Worm (Caenorhabditis elegans) whole organism, L1 larva: ENCODE data around the gene srj-24.

Source experiments
- C04F5.9 ChIP-seq: sonication (generic microtip); optimal IDR thresholded peaks from 2 replicates; lab custom pipeline; 2016; ENCODE audit warnings: missing genetic modification characterization, missing compliant biosample characterization
- alr-1 ChIP-seq: fragments of 200-800 bp; sonication (Bioruptor generic); optimal IDR thresholded peaks from 2 replicates; lab custom pipeline; 2018; ENCODE audit warnings: borderline replicate concordance, mild to moderate bottlenecking, missing genetic modification characterization, missing compliant biosample characterization
- ceh-82 ChIP-seq, 3 experiments: fragments of 150-350 bp in 1 of 3; sonication (generic microtip) in 2 of 3; optimal IDR thresholded peaks; 2 replicates each; lab custom pipeline; 2014 to 2017; ENCODE audit warnings: missing biosample characterization in 3 of 3, missing genetic modification characterization in 3 of 3
- ceh-88 ChIP-seq: fragments of 200-800 bp; sonication (Bioruptor generic); IDR thresholded peaks from 2 replicates; pipeline ENCODE4 v1.3.6; 2022; ENCODE audit warnings: missing genetic modification characterization, missing compliant biosample characterization
- ceh-90 ChIP-seq: sonication (generic microtip); optimal IDR thresholded peaks from 2 replicates; lab custom pipeline; 2016; ENCODE audit warnings: missing genetic modification characterization, missing compliant biosample characterization
- ces-1 ChIP-seq: fragments of 150-350 bp; optimal IDR thresholded peaks from 2 replicates; lab custom pipeline; 2014; ENCODE audit warnings: missing biosample characterization, missing genetic modification reagents, missing genetic modification characterization
- efl-1 ChIP-seq, 4 experiments: fragments of 150-350 bp; optimal IDR thresholded peaks in 3 of 4; peaks in 1 of 4; 1 replicate in 1 of 4; 2 replicates in 3 of 4; lab custom pipeline; 2014; ENCODE audit warnings: missing biosample characterization in 2 of 4, missing genetic modification characterization in 2 of 4, missing genetic modification reagents in 2 of 4
- egl-13 ChIP-seq: sonication (generic microtip); optimal IDR thresholded peaks from 2 replicates; lab custom pipeline; 2016; ENCODE audit warnings: missing genotype, missing genetic modification reagents, missing genetic modification characterization, missing compliant biosample characterization
- egl-27 ChIP-seq, 2 experiments: fragments of 150-350 bp in 1 of 2; sonication (generic microtip); optimal IDR thresholded peaks; 3 replicates each; lab custom pipeline; 2017 to 2018; ENCODE audit warnings: missing biosample characterization in 2 of 2, missing genetic modification characterization in 2 of 2, missing genetic modification reagents in 2 of 2
- elt-3 ChIP-seq, 6 experiments: fragments of 150-350 bp in 1 of 6; sonication (generic microtip); optimal IDR thresholded peaks; 2 replicates each; lab custom pipeline; 2017 to 2018; ENCODE audit warnings: missing biosample characterization in 6 of 6, missing genetic modification characterization in 6 of 6, inconsistent platforms in 1 of 6
- ets-5 ChIP-seq: fragments of 200-800 bp; sonication (Bioruptor generic); IDR thresholded peaks from 2 replicates; pipeline ENCODE4 v1.3.6; 2022; ENCODE audit warnings: missing genetic modification characterization, missing compliant biosample characterization
- fkh-8 ChIP-seq: sonication (generic microtip); optimal IDR thresholded peaks from 2 replicates; lab custom pipeline; 2016; ENCODE audit warnings: mild to moderate bottlenecking, missing genetic modification characterization, missing compliant biosample characterization
- fos-1 ChIP-seq: fragments of 150-350 bp; optimal IDR thresholded peaks from 2 replicates; lab custom pipeline; 2014; ENCODE audit warnings: missing biosample characterization, missing genetic modification characterization
- grh-1 ChIP-seq: fragments of 200-800 bp; sonication (Bioruptor generic); IDR thresholded peaks from 2 replicates; pipeline ENCODE4 v1.3.6; 2022; ENCODE audit warnings: missing genetic modification reagents, missing genetic modification characterization, missing compliant biosample characterization
- hlh-17 ChIP-seq: fragments of 200-800 bp; sonication (Bioruptor generic); optimal IDR thresholded peaks from 2 replicates; lab custom pipeline; 2018; ENCODE audit warnings: missing genetic modification characterization, mild to moderate bottlenecking, missing compliant biosample characterization, moderate library complexity, borderline replicate concordance
- hlh-4 ChIP-seq: sonication (generic microtip); optimal IDR thresholded peaks from 2 replicates; lab custom pipeline; 2016; ENCODE audit warnings: mild to moderate bottlenecking, missing genetic modification characterization, missing compliant biosample characterization
- lin-39 ChIP-seq: fragments of 150-350 bp; optimal IDR thresholded peaks from 2 replicates; lab custom pipeline; 2014; ENCODE audit warnings: missing biosample characterization, missing genetic modification reagents, missing genetic modification characterization
- mep-1 ChIP-seq: fragments of 150-350 bp; optimal IDR thresholded peaks from 2 replicates; lab custom pipeline; 2014; ENCODE audit warnings: missing biosample characterization, missing genetic modification characterization
- nhr-11 ChIP-seq: fragments of 150-350 bp; optimal IDR thresholded peaks from 2 replicates; lab custom pipeline; 2014; ENCODE audit warnings: missing biosample characterization, missing genetic modification characterization
- nhr-12 ChIP-seq: sonication (generic microtip); optimal IDR thresholded peaks from 2 replicates; lab custom pipeline; 2017; ENCODE audit warnings: missing biosample characterization, missing genetic modification characterization
- nhr-237 ChIP-seq: fragments of 150-350 bp; optimal IDR thresholded peaks from 2 replicates; lab custom pipeline; 2014; ENCODE audit warnings: missing biosample characterization, missing genetic modification characterization
- nhr-28 ChIP-seq: fragments of 150-350 bp; optimal IDR thresholded peaks from 2 replicates; lab custom pipeline; 2014; ENCODE audit warnings: missing biosample characterization, missing genetic modification characterization
- nhr-71 ChIP-seq: sonication (generic microtip); optimal IDR thresholded peaks from 2 replicates; lab custom pipeline; 2016; ENCODE audit warnings: mild to moderate bottlenecking, missing genetic modification characterization, moderate library complexity, missing compliant biosample characterization
- nhr-76 ChIP-seq: sonication (generic microtip); optimal IDR thresholded peaks from 2 replicates; lab custom pipeline; 2017; ENCODE audit warnings: missing biosample characterization, missing genetic modification characterization
- nhr-84 ChIP-seq: sonication (generic microtip); optimal IDR thresholded peaks from 2 replicates; lab custom pipeline; 2017; ENCODE audit warnings: missing biosample characterization, missing genetic modification characterization
- pqm-1 ChIP-seq: sonication (generic microtip); optimal IDR thresholded peaks from 3 replicates; lab custom pipeline; 2017; ENCODE audit warnings: missing biosample characterization, missing genetic modification characterization
- rnt-1 ChIP-seq: sonication (generic microtip); optimal IDR thresholded peaks from 2 replicates; lab custom pipeline; 2016; ENCODE audit warnings: mild to moderate bottlenecking, missing genetic modification characterization, moderate library complexity, missing compliant biosample characterization
- snu-23 ChIP-seq: sonication (generic microtip); optimal IDR thresholded peaks from 2 replicates; lab custom pipeline; 2016; ENCODE audit warnings: missing genetic modification characterization, missing compliant biosample characterization
- sup-37 ChIP-seq: fragments of 200-800 bp; sonication (Bioruptor generic); optimal IDR thresholded peaks from 2 replicates; lab custom pipeline; 2018; ENCODE audit warnings: mild to moderate bottlenecking, missing genetic modification characterization, missing compliant biosample characterization
- swsn-7 ChIP-seq: sonication (generic microtip); optimal IDR thresholded peaks from 2 replicates; lab custom pipeline; 2016; ENCODE audit warnings: missing genetic modification characterization, missing compliant biosample characterization
- tlp-1 ChIP-seq: fragments of 150-350 bp; optimal IDR thresholded peaks from 2 replicates; lab custom pipeline; 2014; ENCODE audit warnings: missing biosample characterization, missing genetic modification characterization
- unc-130 ChIP-seq: fragments of 150-350 bp; optimal IDR thresholded peaks from 2 replicates; lab custom pipeline; 2017; ENCODE audit warnings: missing biosample characterization, missing genetic modification characterization, inconsistent platforms
- unc-62 ChIP-seq: fragments of 150-350 bp; optimal IDR thresholded peaks from 2 replicates; lab custom pipeline; 2014; ENCODE audit warnings: missing biosample characterization, missing genetic modification reagents, missing genetic modification characterization
- unc-98 ChIP-seq: fragments of 200-800 bp; sonication (Bioruptor generic); IDR thresholded peaks from 2 replicates; pipeline ENCODE4 v1.3.6; 2022; ENCODE audit warnings: missing genetic modification characterization, missing compliant biosample characterization
- ztf-11 ChIP-seq, 2 experiments: sonication (generic microtip); optimal IDR thresholded peaks; 2 replicates each; lab custom pipeline; 2016 to 2017; ENCODE audit warnings: missing genetic modification characterization in 2 of 2, missing biosample characterization in 1 of 2, missing compliant biosample characterization in 1 of 2

The srj-24 gene

DNA sequence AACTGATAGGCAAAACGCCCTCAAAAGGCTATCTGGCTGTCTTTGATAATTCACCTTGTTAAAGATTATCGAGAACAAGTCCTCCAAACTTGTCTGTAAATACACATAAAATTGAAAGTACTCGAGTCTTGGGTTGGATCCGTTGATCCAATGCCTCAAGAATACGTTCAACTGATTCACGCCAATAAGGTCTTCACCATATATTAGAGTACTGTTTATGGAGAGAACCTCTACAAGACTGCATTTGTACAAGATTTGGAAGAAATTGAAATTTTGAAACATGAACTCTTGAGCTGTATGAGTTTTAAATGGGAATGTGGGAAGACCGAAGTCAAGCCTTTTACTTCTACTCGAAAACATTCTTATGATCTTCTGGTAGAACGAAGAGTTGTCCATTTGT, 15.8 kb downstream of the srj-24 start:
- no peak for TF ChIP-seq unc-98 (GFP tag; lab: Robert Waterston, UW)
- no peak for TF ChIP-seq fkh-8 (tag; lab: Kevin White, UChicago)
- no peak for TF ChIP-seq ces-1 (GFP tag; lab: Kevin White, UChicago)
- TF ChIP-seq nhr-12 (tag; lab: Kevin White, UChicago), result no peak
- no peak for TF ChIP-seq sup-37 (GFP tag; lab: Kevin White, UChicago)
- no peak for TF ChIP-seq ceh-88 (GFP tag; lab: Robert Waterston, UW)
- no peak for TF ChIP-seq efl-1 (optimal IDR thresholded peaks at IDR 0.05; lab: Kevin White, UChicago)
- no peak for TF ChIP-seq efl-1 (GFP tag; optimal IDR thresholded peaks at IDR 0.05 in 1 of 2; lab: Kevin White, UChicago)
- no peak for TF ChIP-seq egl-13 (tag; lab: Kevin White, UChicago)
- no peak for TF ChIP-seq grh-1 (GFP tag; lab: Robert Waterston, UW)
- no peak for TF ChIP-seq nhr-11 (tag; lab: Kevin White, UChicago)
- no peak for TF ChIP-seq nhr-76 (tag; lab: Kevin White, UChicago)
- TF ChIP-seq lin-39 (tag; lab: Kevin White, UChicago), result no peak
- TF ChIP-seq rnt-1, result no peak
- no peak for TF ChIP-seq fos-1
- no peak for TF ChIP-seq ceh-90
- no peak for TF ChIP-seq ztf-11 (tag; optimal IDR thresholded peaks at IDR 0.05; lab: Kevin White, UChicago)
- no peak for TF ChIP-seq snu-23 (GFP tag; lab: Kevin White, UChicago)
- no peak for TF ChIP-seq alr-1 (tag; lab: Kevin White, UChicago)
- TF ChIP-seq nhr-28 (tag; lab: Kevin White, UChicago), result no peak

DNA sequence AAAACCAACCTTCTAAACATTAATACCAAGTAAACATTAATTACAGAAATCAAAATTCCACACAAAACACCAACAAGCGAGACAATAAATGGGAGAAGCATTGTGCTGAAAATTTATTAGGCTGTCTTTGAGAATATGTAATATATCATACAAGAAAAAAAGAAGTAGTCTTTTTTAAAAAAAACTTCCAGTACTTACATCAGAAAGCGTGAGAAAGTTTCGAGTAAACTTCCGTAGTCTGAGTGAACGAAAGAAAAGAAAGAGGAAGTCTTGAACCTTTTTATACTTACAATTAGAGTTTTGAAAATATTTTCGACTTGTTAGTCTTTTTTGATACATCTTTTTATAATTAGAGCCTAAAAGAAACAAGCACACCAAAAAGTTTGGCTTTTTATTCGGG, 18.9 kb downstream of the srj-24 start, which contains the start of gene srbc-40:
TSS of gene srbc-40 (minus strand) at position 101 of the 400 bp plus-strand sequence.
- no peak for TF ChIP-seq mep-1
- TF ChIP-seq pqm-1 (tag; lab: Kevin White, UChicago), result no peak
- TF ChIP-seq, all 84 proteins: peak for 0

DNA sequence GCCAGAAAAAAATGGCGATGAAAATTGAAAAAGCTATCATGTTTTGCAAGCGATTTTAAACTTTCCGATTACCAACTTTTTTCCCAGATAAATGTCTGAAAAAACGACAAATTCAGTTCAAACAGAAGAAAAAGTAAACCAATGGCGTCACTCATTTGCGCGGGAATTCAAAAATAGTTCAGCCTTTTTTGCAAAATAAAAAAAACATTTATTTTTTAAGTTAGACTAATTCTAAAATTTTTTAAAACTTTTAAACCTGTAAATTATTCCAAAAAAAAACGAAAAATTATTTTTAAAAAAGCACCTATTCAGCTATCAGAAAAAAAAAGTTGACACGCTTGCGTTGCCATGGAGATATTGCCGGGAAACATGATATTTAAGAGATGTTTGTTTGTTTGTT, 25.8 kb downstream of the srj-24 start, which contains the start of gene cyp-33C11:
TSS of gene cyp-33C11 (minus strand) at position 101 of the 400 bp plus-strand sequence.
- TF ChIP-seq unc-130 (no peak), hlh-4 (tag; lab: Kevin White, UChicago) (no peak), elt-3 (tag; optimal IDR thresholded peaks at IDR 0.05; lab: Kevin White, UChicago) (no peak)
- TF ChIP-seq, all 84 proteins: peak for 0

DNA sequence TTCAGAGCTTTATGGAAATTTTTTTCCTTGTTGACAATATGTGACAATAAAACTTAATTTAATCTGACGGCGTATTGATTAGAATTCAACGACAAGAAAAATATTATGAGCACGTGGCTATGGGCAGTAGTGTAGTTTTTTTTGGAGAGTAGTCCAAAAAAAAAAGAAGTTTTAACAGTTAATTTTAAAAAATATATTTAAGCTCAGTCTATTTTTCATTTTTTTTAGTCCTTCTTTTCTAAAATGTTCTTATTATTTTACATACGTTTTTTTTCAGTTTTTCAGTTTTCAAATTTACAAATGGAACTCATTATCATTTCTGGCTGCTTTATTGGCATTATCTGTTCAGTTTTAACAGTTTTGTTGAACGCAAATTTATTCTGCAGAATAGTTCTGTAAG, 29.9 kb downstream of the srj-24 start, which contains the start of gene srbc-39:
TSS of gene srbc-39 (plus strand) at position 301 of the 400 bp plus-strand sequence.
- TF ChIP-seq tlp-1 (tag; lab: Kevin White, UChicago) (no peak), nhr-71 (tag; lab: Kevin White, UChicago) (no peak), egl-27 (tag; optimal IDR thresholded peaks at IDR 0.05; lab: Kevin White, UChicago) (no peak), hlh-17 (GFP tag; lab: Kevin White, UChicago) (no peak), nhr-84 (no peak), C04F5.9 (no peak), pqm-1 (tag; lab: Kevin White, UChicago) (no peak), ets-5 (no peak), nhr-237 (tag; lab: Kevin White, UChicago) (no peak), unc-62 (GFP tag; lab: Kevin White, UChicago) (no peak), swsn-7 (tag; lab: Kevin White, UChicago) (no peak), alr-1 (tag; lab: Kevin White, UChicago) (no peak), ceh-82 (tag; optimal IDR thresholded peaks at IDR 0.05; lab: Kevin White, UChicago) (no peak), grh-1 (GFP tag; lab: Robert Waterston, UW) (no peak)
